Worm (Caenorhabditis elegans) whole organism, early embryonic: ENCODE data around the gene C05G5.7.

Experiments
- F13C5.2 ChIP-seq: sonication (generic microtip); optimal IDR thresholded peaks from 2 replicates; lab custom pipeline; 2017; ENCODE audit warnings: mild to moderate bottlenecking, missing genetic modification characterization, inconsistent platforms, missing compliant biosample characterization
- aly-1 ChIP-seq: sonication (generic microtip); optimal IDR thresholded peaks from 2 replicates; lab custom pipeline; 2016; ENCODE audit warnings: missing genetic modification characterization, missing compliant biosample characterization
- ama-1 ChIP-seq: fragments of 150-350 bp; optimal IDR thresholded peaks from 2 replicates; lab custom pipeline; 2014
- ceh-13 ChIP-seq: fragments of 200-800 bp; sonication (Bioruptor generic); optimal IDR thresholded peaks from 2 replicates; lab custom pipeline; 2018; ENCODE audit warnings: mild to moderate bottlenecking, missing genetic modification characterization, missing compliant biosample characterization
- ets-7 ChIP-seq: sonication (generic microtip); optimal IDR thresholded peaks from 2 replicates; lab custom pipeline; 2016; ENCODE audit warnings: missing genotype, missing genetic modification characterization, missing compliant biosample characterization
- hmbx-1 ChIP-seq: sonication (generic microtip); optimal IDR thresholded peaks from 2 replicates; lab custom pipeline; 2016; ENCODE audit warnings: mild to moderate bottlenecking, missing genetic modification characterization, missing compliant biosample characterization
- hnd-1 ChIP-seq: sonication (generic microtip); optimal IDR thresholded peaks from 2 replicates; lab custom pipeline; 2016; ENCODE audit warnings: missing genetic modification characterization, missing compliant biosample characterization
- pes-1 ChIP-seq: fragments of 200-800 bp; sonication (Bioruptor generic); IDR thresholded peaks from 2 replicates; pipeline ENCODE4 v1.3.6; 2022; ENCODE audit warnings: missing genetic modification reagents, missing genetic modification characterization, missing compliant biosample characterization
- scrt-1 ChIP-seq: fragments of 200-800 bp; sonication (Bioruptor generic); IDR thresholded peaks from 2 replicates; pipeline ENCODE4 v1.3.6; 2022; ENCODE audit warnings: missing genetic modification characterization, missing compliant biosample characterization
- sea-1 ChIP-seq: fragments of 200-800 bp; sonication (Bioruptor generic); conservative IDR thresholded peaks from 2 replicates; pipeline ENCODE4 v1.3.6; 2022; ENCODE audit warnings: missing genetic modification characterization, missing compliant biosample characterization
- tbx-37 ChIP-seq: fragments of 200-800 bp; sonication (Bioruptor generic); conservative IDR thresholded peaks from 2 replicates; pipeline ENCODE4 v1.3.6; 2022; ENCODE audit warnings: missing genetic modification reagents, missing genetic modification characterization, missing compliant biosample characterization

ce11 chrX:14790320-14791048 is 46.9 kb upstream of the C05G5.7 start, which contains the start of gene tatn-1:
- no peak for TF ChIP-seq hnd-1
- no peak for TF ChIP-seq ets-7 (tag; lab: Kevin White, UChicago)
- TF ChIP-seq ama-1 (lab: Kevin White, UChicago), result no peak
- no peak for TF ChIP-seq pes-1 (GFP tag; lab: Robert Waterston, UW)
- no peak for TF ChIP-seq tbx-37 (GFP tag; lab: Robert Waterston, UW)
- no peak for TF ChIP-seq ceh-13 (GFP tag; lab: Kevin White, UChicago)
- TF ChIP-seq hmbx-1 (tag; lab: Kevin White, UChicago), result no peak
- no peak for TF ChIP-seq aly-1 (tag; lab: Kevin White, UChicago)
- no peak for TF ChIP-seq sea-1 (GFP tag; lab: Robert Waterston, UW)
- no peak for TF ChIP-seq scrt-1 (GFP tag; lab: Robert Waterston, UW)
- no peak for TF ChIP-seq F13C5.2 (tag; lab: Kevin White, UChicago)
